Worm (Caenorhabditis elegans) whole organism, young adult: Measurements from ENCODE around the gene idpb-1.

Source experiments
- let-607 ChIP-seq, 2 experiments: fragments of 200-800 bp in 1 of 2; sonication (Bioruptor generic) in 1 of 2; sonication (generic microtip) in 1 of 2; optimal IDR thresholded peaks; 2 replicates each; lab custom pipeline; 2016 to 2018; ENCODE audit warnings: mild to moderate bottlenecking in 2 of 2, missing compliant biosample characterization in 2 of 2, missing genetic modification characterization in 2 of 2, moderate library complexity in 2 of 2, missing genotype in 1 of 2
- pha-4 ChIP-seq: fragments of 150-350 bp; sonication (generic microtip); optimal IDR thresholded peaks from 2 replicates; lab custom pipeline; 2014; ENCODE audit warnings: missing biosample characterization, missing genetic modification reagents, missing genetic modification characterization

- no peak for TF ChIP-seq let-607 (tag; optimal IDR thresholded peaks at IDR 0.05; lab: Kevin White, UChicago)
- no peak for TF ChIP-seq pha-4 (tag; lab: Kevin White, UChicago)
Observed at ce11 chrII:5150829-5151228, 49.0 kb downstream of the idpb-1 start, which contains the start of gene srb-16.
